Worm (Caenorhabditis elegans): ENCODE data around the gene frpr-5.

- no peak for TF ChIP-seq unc-62 (GFP tag; optimal IDR thresholded peaks at IDR 0.05)
- no peak for TF ChIP-seq unc-55 (GFP tag; optimal IDR thresholded peaks at IDR 0.05)
- no peak for TF ChIP-seq ceh-82 (tag; optimal IDR thresholded peaks at IDR 0.05)
- no peak for TF ChIP-seq sma-3 (GFP tag; optimal IDR thresholded peaks at IDR 0.05)
- no peak for TF ChIP-seq lin-39 (tag; optimal IDR thresholded peaks at IDR 0.05)
- no peak for TF ChIP-seq egl-27 (tag; optimal IDR thresholded peaks at IDR 0.05)
- no peak for TF ChIP-seq elt-3 (tag; optimal IDR thresholded peaks at IDR 0.05)
- no peak for TF ChIP-seq lsy-2 (tag; optimal IDR thresholded peaks at IDR 0.05)
- no peak for TF ChIP-seq nhr-77 (tag; optimal IDR thresholded peaks at IDR 0.05)
- TF ChIP-seq ztf-4 (tag; optimal IDR thresholded peaks at IDR 0.05) = no peak
- no peak for TF ChIP-seq dmd-4 (tag; optimal IDR thresholded peaks at IDR 0.05)
Observed at ce11 chrV:13523194-13523593, 12.7 kb downstream of the frpr-5 start, which contains the start of gene R11G10.3.
